Worm (Caenorhabditis elegans) whole organism, young adult: Measurements from ENCODE around the gene mec-14.
A peak's percentile ranks its signal among the peaks of the same experiment; 100 is the strongest.

Experiments
- T07F8.4 ChIP-seq: sonication (generic microtip); optimal IDR thresholded peaks from 2 replicates; lab custom pipeline; 2016; ENCODE audit warnings: mild to moderate bottlenecking, missing genetic modification characterization, moderate library complexity, missing compliant biosample characterization
- bed-1 ChIP-seq: fragments of 200-800 bp; sonication (Bioruptor generic); IDR thresholded peaks from 2 replicates; pipeline ENCODE4 v1.3.6; 2022; ENCODE audit warnings: missing genetic modification reagents, missing genetic modification characterization, missing compliant biosample characterization
- ceh-58 ChIP-seq: fragments of 200-800 bp; sonication (Bioruptor generic); IDR thresholded peaks from 2 replicates; pipeline ENCODE4 v1.3.6; 2022; ENCODE audit warnings: missing genetic modification characterization, missing compliant biosample characterization
- let-607 ChIP-seq, 2 experiments: fragments of 200-800 bp in 1 of 2; sonication (Bioruptor generic) in 1 of 2; sonication (generic microtip) in 1 of 2; optimal IDR thresholded peaks; 2 replicates each; lab custom pipeline; 2016 to 2018; ENCODE audit warnings: mild to moderate bottlenecking in 2 of 2, missing compliant biosample characterization in 2 of 2, missing genetic modification characterization in 2 of 2, moderate library complexity in 2 of 2, missing genotype in 1 of 2
- nfyb-1 ChIP-seq: fragments of 200-800 bp; sonication (Bioruptor generic); IDR thresholded peaks from 2 replicates; pipeline ENCODE4 v1.3.6; 2022; ENCODE audit warnings: missing genetic modification reagents, missing genetic modification characterization, missing compliant biosample characterization
- nhr-120 ChIP-seq: fragments of 200-800 bp; sonication (Bioruptor generic); IDR thresholded peaks from 2 replicates; pipeline ENCODE4 v1.3.6; 2022; ENCODE audit warnings: missing genetic modification characterization, missing compliant biosample characterization
- nhr-179 ChIP-seq: sonication (generic microtip); optimal IDR thresholded peaks from 2 replicates; lab custom pipeline; 2016; ENCODE audit warnings: mild to moderate bottlenecking, missing genetic modification characterization, missing compliant biosample characterization
- pha-4 ChIP-seq: fragments of 150-350 bp; sonication (generic microtip); optimal IDR thresholded peaks from 2 replicates; lab custom pipeline; 2014; ENCODE audit warnings: missing biosample characterization, missing genetic modification reagents, missing genetic modification characterization
- snpc-4 ChIP-seq, 5 experiments: fragments of 150-350 bp in 1 of 5; sonication (generic microtip) in 4 of 5; optimal IDR thresholded peaks; 2 replicates each; lab custom pipeline; 2014 to 2018; ENCODE audit warnings: missing genetic modification characterization in 5 of 5, missing biosample characterization in 3 of 5, antibody characterized with exemption in 2 of 5, mild to moderate bottlenecking in 2 of 5, missing compliant biosample characterization in 2 of 5, missing genotype in 2 of 5, moderate library complexity in 2 of 5, missing genetic modification reagents in 1 of 5
- unc-62 ChIP-seq: fragments of 150-350 bp; optimal IDR thresholded peaks from 2 replicates; lab custom pipeline; 2014; ENCODE audit warnings: missing biosample characterization, missing genetic modification reagents, missing genetic modification characterization

DNA sequence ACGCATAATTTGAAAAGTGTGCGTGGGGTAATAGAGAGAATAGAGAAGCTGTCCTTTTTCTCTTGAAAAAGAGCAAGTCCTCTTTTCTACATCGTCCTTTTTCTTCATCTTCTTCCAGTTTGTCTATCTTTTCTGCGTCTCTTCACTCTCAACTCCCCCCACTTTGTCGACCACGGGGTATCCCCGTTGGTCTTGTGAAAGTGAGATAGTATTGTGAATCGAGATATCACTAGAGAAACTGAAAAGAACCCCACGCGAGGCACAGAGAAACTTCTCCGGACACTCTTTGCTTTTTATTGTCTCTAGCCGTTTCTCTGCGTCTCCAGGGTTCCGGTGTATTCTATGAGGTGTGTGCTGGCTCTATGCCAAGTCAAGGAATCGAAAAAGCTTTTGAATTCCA is 37.2 kb downstream of the mec-14 start:
- TF ChIP-seq T07F8.4 (tag; lab: Kevin White, UChicago) (peak; percentile 4), ceh-58 (GFP tag; lab: Robert Waterston, UW) (no peak), pha-4 (tag; lab: Kevin White, UChicago) (peak; percentile 38), unc-62 (GFP tag; lab: Kevin White, UChicago) (peak; percentile 29), bed-1 (no peak), snpc-4 (GFP tag; optimal IDR thresholded peaks at IDR 0.05; lab: Kevin White, UChicago) (peak; percentile 52), snpc-4 (tag; optimal IDR thresholded peaks at IDR 0.05; lab: Kevin White, UChicago) (peak; percentile 28 to 74 (median 59)), nhr-179 (no peak), nhr-120 (GFP tag; lab: Robert Waterston, UW) (no peak), let-607 (tag; optimal IDR thresholded peaks at IDR 0.05; lab: Kevin White, UChicago) (peak; percentile 63 to 70), nfyb-1 (GFP tag; lab: Robert Waterston, UW) (peak; percentile 90)
